Fruit fly (Drosophila melanogaster) whole organism, adult: ENCODE measurements around the gene sosie.
A peak's percentile ranks its signal among the peaks of the same experiment; 100 is the strongest.

Experiments used
- CG1620 ChIP-seq: fragments of 200-800 bp; sonication (Bioruptor generic); optimal IDR thresholded peaks from 2 replicates; lab custom pipeline; 2016; ENCODE audit warnings: missing biosample characterization, missing genetic modification characterization
- CG33017 ChIP-seq: fragments of 200-800 bp; sonication (Bioruptor generic); optimal IDR thresholded peaks from 2 replicates; lab custom pipeline; 2018; ENCODE audit warnings: missing biosample characterization, mild to moderate bottlenecking, missing genetic modification characterization, moderate library complexity

DNA sequence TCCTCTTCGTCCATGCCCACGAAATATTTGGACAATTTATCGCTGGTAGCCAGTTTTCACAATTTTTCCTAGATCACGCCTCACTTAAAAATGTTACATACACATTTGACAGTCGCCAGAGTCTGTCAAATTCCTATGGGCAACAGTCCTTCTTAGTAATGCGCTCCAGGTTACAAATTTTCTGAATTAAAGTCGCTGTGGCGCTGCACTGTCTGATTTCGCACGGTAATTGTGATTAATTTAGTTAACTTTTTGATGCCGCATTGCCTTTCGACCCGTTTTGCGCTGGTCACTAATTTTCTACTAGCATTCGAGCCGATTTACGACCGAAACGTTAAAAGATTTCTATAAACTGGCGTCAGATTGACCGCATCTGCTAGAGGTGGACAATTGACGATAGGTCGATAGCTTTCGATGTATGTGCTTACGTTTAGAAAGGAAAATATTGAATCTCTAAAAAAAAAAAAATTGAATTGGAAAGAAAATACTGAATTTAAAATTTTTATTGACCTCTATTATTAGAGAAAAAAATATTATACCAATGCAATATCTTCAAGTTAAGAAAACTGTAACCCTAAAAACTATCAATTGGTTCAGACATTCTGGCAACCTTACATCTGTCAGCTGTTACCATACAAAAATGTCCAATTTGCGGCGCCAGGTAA is 20.0 kb upstream of the sosie start, which contains the start of the genes lili and CG34150:
- TF ChIP-seq CG1620 (peak; percentile 78), CG33017 (tag; lab: Kevin White, UChicago) (peak; percentile 60)
